Worm (Caenorhabditis elegans): ENCODE data around the gene gpcp-2.
A peak's percentile ranks its signal among the peaks of the same experiment; 100 is the strongest.

The gpcp-2 gene

ce11 chrII:8086803-8087202, 13.6 kb upstream of the gpcp-2 start, which contains the start of gene K02C4.3 (continued):
- TF ChIP-seq F23B12.7 (tag; optimal IDR thresholded peaks at IDR 0.05; ENCODE audit: insufficient read depth), result peak; percentile 13
- TF ChIP-seq rec-8 (tag; optimal IDR thresholded peaks at IDR 0.05), result no peak
- peak; percentile 32; the same call in 1 of the 2 replicates for TF ChIP-seq dox-1 (GFP tag; IDR thresholded peaks at IDR 0.05)
- peak; percentile 60 for TF ChIP-seq snpc-3.4 (tag; optimal IDR thresholded peaks at IDR 0.05)
- peak; percentile 37 for TF ChIP-seq ZK185.1 (tag; optimal IDR thresholded peaks at IDR 0.05; ENCODE audit: poor library complexity, severe bottlenecking)
- no peak for TF ChIP-seq let-607 (tag; optimal IDR thresholded peaks at IDR 0.05)
- TF ChIP-seq mel-28 (tag; optimal IDR thresholded peaks at IDR 0.05; ENCODE audit: borderline replicate concordance), result no peak
- peak in 1 of 3 experiments; percentile 80 for TF ChIP-seq lin-35 (GFP tag; optimal IDR thresholded peaks at IDR 0.05)
- TF ChIP-seq F49E8.2 (tag; optimal IDR thresholded peaks at IDR 0.05; ENCODE audit: insufficient read depth), result no peak
- peak; percentile 26; the same call in 1 of the 2 replicates for TF ChIP-seq madf-8 (GFP tag; conservative IDR thresholded peaks at IDR 0.05)
- 0 out of 2 replicates have a peak, but pooled peaks have one; percentile 25 for TF ChIP-seq F39B2.1 (GFP tag; IDR thresholded peaks at IDR 0.05)
- no peak for TF ChIP-seq attf-3 (GFP tag; conservative IDR thresholded peaks at IDR 0.05)
- TF ChIP-seq lin-40 (tag; optimal IDR thresholded peaks at IDR 0.05), result peak; percentile 37
- TF ChIP-seq F10E7.11 (tag; optimal IDR thresholded peaks at IDR 0.05), result no peak
- no peak for TF ChIP-seq attf-6 (GFP tag; IDR thresholded peaks at IDR 0.05)
- peak; percentile 69 for TF ChIP-seq efl-1 (GFP tag; optimal IDR thresholded peaks at IDR 0.05)
- TF ChIP-seq aptf-3 (GFP tag; IDR thresholded peaks at IDR 0.05), result no peak
- peak; percentile 93 for TF ChIP-seq ztf-18 (tag; optimal IDR thresholded peaks at IDR 0.05)
- TF ChIP-seq athp-1 (tag; optimal IDR thresholded peaks at IDR 0.05), result no peak
- no peak for TF ChIP-seq fkh-3 (tag; optimal IDR thresholded peaks at IDR 0.05)
- TF ChIP-seq ztf-26 (tag; optimal IDR thresholded peaks at IDR 0.05), result no peak
- TF ChIP-seq B0019.2 (GFP tag; conservative IDR thresholded peaks at IDR 0.05), result no peak
- TF ChIP-seq B0035.1 (tag; optimal IDR thresholded peaks at IDR 0.05), result no peak
- no peak for TF ChIP-seq T26A5.8 (tag; optimal IDR thresholded peaks at IDR 0.05)
- no peak for TF ChIP-seq Y53G8AR.9 (GFP tag; conservative IDR thresholded peaks at IDR 0.05)
- TF ChIP-seq lsl-1 (GFP tag; optimal IDR thresholded peaks at IDR 0.05), result peak; percentile 56
- TF ChIP-seq snpc-4 (GFP tag; optimal IDR thresholded peaks at IDR 0.05), result no peak
- TF ChIP-seq snpc-4 (tag; optimal IDR thresholded peaks at IDR 0.05), result peak; percentile 45 to 74 (median 73)
- peak; percentile 75 for TF ChIP-seq mcd-1 (GFP tag; IDR thresholded peaks at IDR 0.05)
- peak; percentile 68 for TF ChIP-seq dpl-1 (GFP tag; optimal IDR thresholded peaks at IDR 0.05)
- peak; percentile 37; the same call in 1 of the 2 replicates for TF ChIP-seq F33H1.4 (GFP tag; IDR thresholded peaks at IDR 0.05)
- TF ChIP-seq ztf-25 (GFP tag; IDR thresholded peaks at IDR 0.05), result no peak
- no peak for TF ChIP-seq F52B5.7 (tag; optimal IDR thresholded peaks at IDR 0.05)
- no peak for TF ChIP-seq F37B4.10 (GFP tag; IDR thresholded peaks at IDR 0.05)
- TF ChIP-seq ceh-100 (GFP tag; IDR thresholded peaks at IDR 0.05), result no peak
- no peak for TF ChIP-seq repo-1 (tag; optimal IDR thresholded peaks at IDR 0.05)
- TF ChIP-seq cebp-1 (GFP tag; IDR thresholded peaks at IDR 0.05), result no peak
- no peak for TF ChIP-seq cebp-1 (tag; optimal IDR thresholded peaks at IDR 0.05)
- TF ChIP-seq ama-1 (optimal IDR thresholded peaks at IDR 0.05), result no peak
- no peak for TF ChIP-seq ama-1 (GFP tag; optimal IDR thresholded peaks at IDR 0.05)
- TF ChIP-seq K11D2.4 (GFP tag; IDR thresholded peaks at IDR 0.05), result no peak
- 0 out of 2 replicates have a peak, but pooled peaks have one; percentile 13 for TF ChIP-seq hmg-1.2 (GFP tag; IDR thresholded peaks at IDR 0.05)
- TF ChIP-seq nfyb-1 (GFP tag; IDR thresholded peaks at IDR 0.05), result no peak
- no peak for TF ChIP-seq nfya-1 (tag; optimal IDR thresholded peaks at IDR 0.05; ENCODE audit: borderline replicate concordance, insufficient read depth)
- TF ChIP-seq cebp-2 (GFP tag; IDR thresholded peaks at IDR 0.05), result no peak
- TF ChIP-seq dpff-1 (tag; optimal IDR thresholded peaks at IDR 0.05), result no peak
- no peak for TF ChIP-seq unc-62 (GFP tag; optimal IDR thresholded peaks at IDR 0.05)
- TF ChIP-seq madf-10 (tag; optimal IDR thresholded peaks at IDR 0.05), result no peak
